Worm (Caenorhabditis elegans) whole organism, dauer: Measurements from ENCODE around the gene K07H8.8.

ENCODE experiments used
- unc-62 ChIP-seq: sonication (generic microtip); optimal IDR thresholded peaks from 2 replicates; lab custom pipeline; 2017; ENCODE audit warnings: missing biosample characterization, missing genetic modification reagents, missing genetic modification characterization

The K07H8.8 gene

DNA sequence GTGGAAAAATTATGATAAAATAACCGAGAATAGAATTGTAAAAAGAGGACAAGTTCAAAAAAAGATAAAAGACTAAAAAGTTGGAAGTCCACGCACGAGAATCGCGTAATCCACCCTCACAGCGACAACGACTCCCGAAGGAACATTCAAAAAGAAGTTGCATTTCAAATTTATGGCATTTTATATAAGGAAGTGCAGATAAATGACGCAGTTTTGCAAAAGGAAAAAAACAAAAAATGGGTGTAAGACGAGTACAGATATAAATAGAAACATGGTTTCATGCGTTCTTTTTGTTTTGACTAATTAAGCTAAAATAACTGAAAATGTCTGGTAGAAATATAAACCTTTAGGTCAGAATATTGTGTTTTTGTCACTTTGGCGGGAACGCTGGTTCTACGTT, 15.0 kb upstream of the K07H8.8 start:
- no peak for TF ChIP-seq unc-62

DNA sequence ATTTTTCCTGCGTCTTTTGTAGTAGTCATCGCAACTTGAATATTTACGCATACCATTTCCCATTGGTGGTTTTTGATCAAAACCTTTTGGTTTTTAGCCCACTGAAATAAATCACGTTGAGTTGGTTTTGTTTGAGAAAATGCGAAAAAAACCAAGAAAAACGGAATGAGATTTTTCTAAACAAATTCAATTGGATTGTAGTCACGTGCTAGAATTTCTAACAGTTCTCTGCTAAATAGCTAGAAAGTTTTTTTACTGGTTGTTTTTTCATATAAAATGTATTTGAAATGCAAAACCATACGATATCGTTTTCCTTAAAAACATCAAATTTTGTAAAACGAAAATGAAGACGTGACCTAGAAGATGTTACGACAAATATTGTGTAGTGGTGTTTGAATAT, 8.4 kb upstream of the K07H8.8 start, which contains the start of gene K07H8.12:
Gene K07H8.12, minus strand, starts transcription at position 101 of the 400 bp plus-strand sequence.
- no peak for TF ChIP-seq unc-62

DNA sequence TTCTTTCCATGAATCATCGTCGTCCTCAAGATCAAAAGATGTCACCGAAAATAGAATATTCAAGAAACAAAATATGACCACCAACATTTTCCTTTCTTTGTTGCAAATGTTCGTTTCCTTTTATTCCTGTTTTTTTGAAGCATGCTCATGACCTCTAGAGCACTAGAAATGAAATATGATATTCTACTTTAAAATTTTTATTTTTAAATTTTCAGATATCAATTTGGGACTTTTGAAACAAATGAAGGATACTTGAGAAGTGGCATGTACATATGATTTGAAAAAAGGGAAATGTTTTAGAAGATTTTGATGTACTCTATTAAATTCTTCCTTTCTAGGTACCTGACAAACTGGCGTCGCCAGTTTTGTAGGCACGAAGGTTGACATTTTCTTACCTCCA, 7.0 kb upstream of the K07H8.8 start, which contains the start of gene K07H8.11:
Gene K07H8.11, minus strand, starts transcription at position 101 of the 400 bp plus-strand sequence.
- no peak for TF ChIP-seq unc-62

DNA sequence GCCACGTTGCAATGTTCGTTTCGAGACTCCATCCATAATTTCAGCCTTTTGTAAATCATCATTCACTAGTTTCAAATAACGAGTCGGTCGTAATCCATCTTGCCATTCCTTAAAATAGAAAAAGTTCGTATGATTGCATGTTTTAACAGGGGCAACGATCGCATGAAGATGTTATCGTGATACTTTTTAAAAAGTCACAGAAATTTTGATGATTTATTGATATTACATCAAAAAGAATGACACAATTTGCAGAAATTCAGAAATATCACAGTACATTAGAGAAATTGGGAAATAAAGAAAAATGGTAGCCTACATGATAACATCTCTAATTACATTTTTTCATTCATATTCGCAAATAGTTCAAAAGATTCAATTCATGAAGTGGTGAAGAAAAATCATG, 5.1 kb upstream of the K07H8.8 start:
- no peak for TF ChIP-seq unc-62

DNA sequence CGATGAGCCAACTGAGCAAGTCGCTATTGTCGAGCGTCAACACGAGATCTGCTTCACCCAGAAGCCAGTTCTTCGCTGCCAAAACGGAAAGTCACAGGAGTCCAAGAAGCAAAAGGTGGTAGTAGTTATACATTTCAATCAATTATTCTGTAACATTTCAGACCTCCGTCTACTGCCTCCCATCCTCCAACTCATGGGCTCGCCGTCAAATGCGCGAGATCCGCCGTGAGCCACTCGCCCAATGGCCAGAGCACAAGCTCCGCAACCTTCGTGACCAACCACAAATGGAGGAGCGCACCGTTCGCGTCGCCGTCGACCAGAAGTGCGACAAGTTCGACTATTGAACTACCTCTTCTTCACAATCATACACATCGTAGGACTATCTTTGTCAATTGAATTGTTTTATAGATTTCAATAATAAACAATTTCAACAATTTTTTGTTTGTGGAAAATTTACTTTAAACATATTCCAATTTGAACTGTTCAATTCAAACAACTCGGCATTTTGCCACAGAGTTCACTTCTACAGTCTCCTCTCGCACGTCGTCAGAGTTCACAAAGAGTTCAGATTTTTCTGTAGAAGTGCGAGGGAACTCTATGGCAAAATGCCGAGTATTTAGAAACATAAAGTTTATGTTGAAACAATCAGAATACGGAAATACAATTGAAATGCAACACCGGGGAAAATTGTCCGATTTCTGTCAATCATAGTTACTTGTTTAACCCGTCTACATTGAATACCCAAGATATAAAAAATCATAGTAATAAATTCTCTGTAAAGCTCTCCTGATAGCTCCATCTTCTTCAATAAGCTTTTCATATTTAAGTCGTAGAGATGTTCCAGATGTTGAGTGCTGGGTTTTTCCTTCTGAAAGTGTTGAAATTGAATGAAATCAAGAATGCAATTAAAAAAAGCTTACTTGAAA, 1.9 kb downstream of the K07H8.8 start:
- TF ChIP-seq unc-62 = no peak

DNA sequence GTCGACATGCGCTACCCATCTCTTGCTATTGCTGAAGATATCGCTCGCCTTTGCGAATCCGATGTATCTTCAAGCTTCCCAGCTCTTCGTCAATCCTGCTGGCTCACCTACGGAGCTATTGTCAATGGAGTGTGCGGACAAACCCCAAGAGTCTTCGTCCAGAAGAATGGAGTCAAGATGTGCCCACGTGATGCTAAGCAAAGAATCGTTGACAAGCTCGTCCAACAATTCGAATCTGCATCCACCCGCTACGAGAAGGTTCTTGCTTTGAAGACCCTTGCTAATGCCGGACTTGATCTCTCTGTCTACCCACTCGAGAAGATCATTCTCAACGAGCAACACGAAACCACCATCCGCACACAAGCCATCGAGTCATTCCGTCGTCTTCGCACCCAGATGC, 5.5 kb downstream of the K07H8.8 start:
- no peak for TF ChIP-seq unc-62

DNA sequence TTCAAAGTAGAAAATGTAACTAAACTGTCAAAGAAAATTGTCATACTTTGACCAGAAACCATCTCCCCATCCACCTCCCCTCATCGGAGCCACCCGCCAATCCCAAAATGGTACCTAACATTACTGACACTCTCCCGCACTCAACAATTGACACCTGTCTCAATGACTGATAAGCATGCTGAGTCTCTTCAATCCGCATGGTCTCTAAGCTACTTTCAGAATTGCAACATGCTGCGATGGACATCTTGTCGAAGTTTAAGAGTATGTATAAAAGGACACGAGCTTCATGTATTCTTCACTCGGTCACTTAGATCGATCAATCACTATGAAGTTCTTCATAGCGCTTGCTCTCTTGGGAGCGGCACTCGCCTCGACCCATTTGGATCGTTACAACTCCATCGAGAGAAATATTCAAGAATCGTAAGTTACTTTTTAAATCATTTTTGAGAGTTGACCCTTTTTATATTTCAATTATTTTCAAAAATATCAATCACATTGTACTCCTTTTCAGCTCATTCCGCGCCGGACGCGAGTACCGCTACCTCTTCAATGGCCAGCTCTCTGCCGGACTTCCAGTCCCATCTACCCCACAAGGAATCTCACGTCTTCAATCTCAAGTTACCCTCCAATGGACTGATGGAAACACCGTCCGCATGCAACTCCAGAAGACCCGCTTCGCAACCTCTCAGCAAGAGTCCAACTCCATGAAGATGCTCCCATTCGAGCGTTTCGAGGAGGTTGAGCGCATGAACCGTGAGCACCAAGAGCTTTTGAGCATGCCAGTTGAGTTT, 7.2 kb downstream of the K07H8.8 start, which contains the start of gene vit-6:
Gene vit-6, plus strand, starts transcription at position 310 of the 791 bp plus-strand sequence.
- TF ChIP-seq unc-62 = no peak

DNA sequence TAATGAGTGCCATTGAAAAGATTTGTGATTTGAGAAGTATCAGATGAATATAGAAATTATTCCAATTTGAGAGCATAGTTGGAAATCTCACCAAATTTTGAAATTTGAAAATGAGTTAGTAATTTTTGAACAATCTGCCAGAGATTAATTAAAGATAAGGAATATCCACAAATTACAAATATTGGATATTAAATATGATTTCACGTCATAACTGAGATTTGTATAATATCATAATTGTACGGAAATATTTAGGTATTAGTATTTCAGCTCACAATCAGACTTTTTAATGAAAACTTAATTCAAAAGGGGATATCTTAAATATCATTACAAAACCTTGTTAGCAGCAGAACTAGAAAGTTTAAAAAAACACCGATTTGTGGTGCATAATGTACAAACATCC, 8.3 kb downstream of the K07H8.8 start, which contains the start of gene K07H8.7:
Gene K07H8.7, minus strand, starts transcription at position 101 of the 400 bp plus-strand sequence.
- TF ChIP-seq unc-62 = no peak

DNA sequence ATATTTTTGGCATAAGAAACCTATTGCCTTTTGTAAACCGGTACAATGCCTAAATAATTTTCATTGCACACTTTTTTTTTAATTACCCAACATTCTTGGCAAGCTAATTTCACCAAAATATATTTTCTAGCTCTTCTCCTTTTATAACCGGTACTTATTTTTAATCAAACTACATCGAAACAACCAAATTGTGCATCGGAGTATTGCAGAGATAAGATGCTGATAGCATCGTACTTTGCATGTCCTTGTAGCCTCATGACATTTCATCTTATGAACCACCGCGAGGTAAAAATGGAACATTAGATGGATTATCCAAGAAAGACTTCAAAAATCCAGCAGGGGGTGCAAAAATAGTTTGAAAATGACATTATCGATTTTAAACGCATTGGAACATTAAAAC, 13.0 kb downstream of the K07H8.8 start:
- no peak for TF ChIP-seq unc-62

DNA sequence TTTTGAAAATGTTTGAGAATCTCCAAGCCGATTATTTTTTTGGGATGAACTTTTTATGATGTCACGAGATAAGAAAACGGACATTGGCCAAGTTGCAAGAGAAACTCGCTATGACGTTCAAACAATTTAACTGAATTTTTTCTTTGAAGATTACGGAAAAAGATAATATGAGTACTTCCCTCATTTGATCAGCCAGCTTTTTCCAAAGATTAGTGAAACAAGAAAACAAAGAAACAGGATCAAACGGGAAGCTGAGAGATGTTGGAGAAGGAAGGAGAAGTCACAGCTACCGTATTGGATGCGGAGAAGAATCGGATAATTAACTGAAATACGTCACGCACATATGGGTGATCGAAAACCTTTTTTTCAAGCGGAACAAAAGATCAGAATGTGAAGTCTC, 14.0 kb downstream of the K07H8.8 start:
- TF ChIP-seq unc-62 = no peak

DNA sequence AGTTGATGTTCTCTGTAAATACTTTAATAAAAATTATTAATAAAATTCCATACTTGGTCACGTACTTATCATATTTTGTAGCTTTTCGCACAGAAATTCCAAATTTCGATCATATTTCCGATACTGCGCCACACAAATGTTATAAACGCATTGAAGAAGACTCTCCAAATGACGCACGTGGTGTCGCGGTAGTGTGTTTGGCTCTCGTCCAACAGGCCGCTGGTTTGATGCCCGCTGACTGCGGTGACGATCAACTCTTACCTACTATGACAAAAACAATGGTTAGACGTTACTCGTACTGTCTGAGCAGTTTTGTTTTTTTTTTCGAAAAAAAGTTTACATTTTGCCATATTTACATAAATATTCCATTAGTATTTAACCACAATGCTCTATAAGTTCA, 15.4 kb downstream of the K07H8.8 start:
- TF ChIP-seq unc-62 = no peak

DNA sequence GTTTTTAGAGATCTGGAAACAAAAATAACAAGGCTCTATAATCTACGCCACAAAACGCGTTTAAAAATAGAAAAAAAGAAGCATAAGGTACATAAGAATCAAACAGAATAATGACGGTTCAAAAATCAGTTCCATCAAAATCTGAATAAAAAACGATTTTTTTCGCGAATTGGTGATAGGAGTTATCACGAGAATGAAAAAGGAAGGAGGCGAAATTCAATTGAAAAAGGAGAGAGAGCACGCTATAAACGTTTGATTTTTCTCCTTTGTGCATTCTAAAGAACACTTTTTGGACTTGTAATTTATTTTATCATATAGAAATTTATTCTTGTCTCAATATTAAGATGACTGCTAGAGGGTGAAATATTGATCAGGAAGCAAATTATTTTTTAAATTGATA, 16.9 kb downstream of the K07H8.8 start:
- no peak for TF ChIP-seq unc-62

DNA sequence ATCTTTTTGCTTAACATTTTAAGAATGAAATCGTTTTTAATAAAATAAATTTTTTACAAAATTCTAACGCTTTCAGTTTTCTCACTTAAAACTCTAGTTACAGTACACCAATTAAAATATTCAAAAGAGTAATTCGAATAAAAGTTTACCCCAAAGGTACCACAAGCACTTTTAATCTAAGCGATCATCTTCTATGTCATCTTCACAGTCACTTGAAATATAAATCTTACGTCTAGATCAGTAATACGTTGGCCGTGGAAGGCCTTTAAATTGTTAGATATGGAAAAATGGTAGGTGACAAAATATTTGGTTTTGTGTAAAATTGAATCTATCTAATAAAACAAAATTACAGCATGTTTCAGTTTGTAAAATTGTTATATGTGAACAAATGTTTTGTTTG, 20.9 kb downstream of the K07H8.8 start:
- no peak for TF ChIP-seq unc-62

DNA sequence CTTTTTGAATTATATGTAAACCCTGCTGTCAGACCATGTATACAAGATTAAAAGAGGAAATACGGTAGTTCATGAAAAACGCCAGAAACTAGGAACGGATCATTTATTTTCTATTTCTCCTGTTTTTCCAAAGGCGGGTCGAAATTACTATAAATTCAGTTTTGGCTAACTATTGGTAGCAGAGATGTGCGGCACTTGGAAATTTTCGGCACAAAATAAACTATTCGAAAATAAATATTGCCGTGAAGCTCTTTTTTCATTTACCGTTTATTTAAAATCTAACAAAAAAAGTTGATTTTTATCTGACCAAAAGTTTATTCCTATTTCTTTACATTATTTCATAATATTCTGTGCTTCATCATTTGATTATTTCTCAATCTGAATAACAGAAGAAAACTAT, 24.1 kb downstream of the K07H8.8 start, which contains the start of gene T09A12.1:
Gene T09A12.1, plus strand, starts transcription at position 301 of the 400 bp plus-strand sequence.
- TF ChIP-seq unc-62 = no peak

DNA sequence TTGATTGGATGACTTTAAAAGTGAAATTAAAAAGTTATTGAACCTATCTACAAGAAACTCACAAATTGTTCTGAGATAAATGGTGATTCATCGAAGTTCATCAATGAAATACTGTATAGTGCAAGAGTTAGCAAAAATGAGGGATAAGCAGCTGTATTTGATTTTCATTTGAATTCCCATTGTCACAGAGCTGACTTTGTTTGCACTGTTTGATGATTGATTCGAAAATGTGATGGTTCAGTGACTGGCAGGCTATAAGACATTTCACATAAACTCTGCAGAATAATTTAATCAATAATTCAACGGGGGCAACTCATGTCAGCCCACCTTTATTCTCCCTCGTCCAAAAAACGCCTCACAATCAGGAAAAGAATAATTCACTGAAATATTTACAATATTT, 24.6 kb downstream of the K07H8.8 start, which contains the start of gene T09A12.8:
Gene T09A12.8, minus strand, starts transcription at position 101 of the 400 bp plus-strand sequence.
- TF ChIP-seq unc-62 = no peak

DNA sequence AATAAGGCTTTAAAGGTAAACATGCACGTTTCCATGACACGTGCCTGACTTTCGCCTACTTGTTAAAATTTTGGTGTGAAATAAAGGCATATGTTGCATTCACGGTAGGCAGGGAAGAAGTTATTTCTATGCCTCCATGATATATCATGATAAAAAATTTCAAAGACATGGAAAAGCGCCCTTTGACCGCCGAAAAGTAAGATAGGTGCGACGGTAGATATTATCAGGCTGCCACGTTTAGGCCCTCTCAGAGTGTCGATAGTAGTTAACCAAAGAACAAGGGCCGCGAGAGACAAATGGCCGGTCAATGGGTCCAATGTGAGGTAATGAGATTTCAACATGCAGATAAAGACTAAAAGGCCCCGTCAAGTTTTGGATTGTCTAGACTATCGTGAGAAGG, 25.0 kb downstream of the K07H8.8 start:
- no peak for TF ChIP-seq unc-62

DNA sequence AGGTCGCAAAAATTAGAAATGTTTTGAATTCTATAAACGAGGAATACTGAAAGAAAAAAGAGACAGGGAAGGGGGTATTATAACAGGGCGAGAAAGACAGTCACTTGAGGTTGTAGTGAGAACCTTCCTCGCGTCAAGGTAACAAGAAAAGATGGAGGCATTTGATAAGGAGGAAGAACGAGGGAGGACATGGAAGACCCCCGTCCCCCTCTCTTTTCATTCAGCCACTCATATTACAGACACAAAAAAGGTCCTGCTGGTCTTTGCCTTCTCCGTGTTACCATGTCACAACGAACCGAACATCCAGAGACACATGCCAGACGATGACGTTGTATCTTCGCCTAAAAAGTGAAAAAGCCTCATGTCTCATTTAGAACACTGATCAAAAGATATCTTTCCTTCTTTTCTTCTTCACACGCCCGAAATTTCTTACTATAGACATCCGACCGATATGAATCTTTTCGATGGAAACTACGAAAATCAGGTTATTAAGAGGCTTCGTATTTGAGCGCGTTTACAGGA, 26.8 kb downstream of the K07H8.8 start:
- no peak for TF ChIP-seq unc-62
